Worm (Caenorhabditis elegans) whole organism, L4/young adult: Measurements from ENCODE around the gene F55E10.4.

ENCODE experiments used
- W03F9.2 ChIP-seq: fragments of 150-350 bp; optimal IDR thresholded peaks from 2 replicates; lab custom pipeline; 2014; ENCODE audit warnings: missing biosample characterization, missing genetic modification characterization
- him-1 ChIP-seq: sonication (generic microtip); optimal IDR thresholded peaks from 2 replicates; lab custom pipeline; 2016; ENCODE audit warnings: missing genotype, missing genetic modification reagents, missing genetic modification characterization, missing compliant biosample characterization

DNA sequence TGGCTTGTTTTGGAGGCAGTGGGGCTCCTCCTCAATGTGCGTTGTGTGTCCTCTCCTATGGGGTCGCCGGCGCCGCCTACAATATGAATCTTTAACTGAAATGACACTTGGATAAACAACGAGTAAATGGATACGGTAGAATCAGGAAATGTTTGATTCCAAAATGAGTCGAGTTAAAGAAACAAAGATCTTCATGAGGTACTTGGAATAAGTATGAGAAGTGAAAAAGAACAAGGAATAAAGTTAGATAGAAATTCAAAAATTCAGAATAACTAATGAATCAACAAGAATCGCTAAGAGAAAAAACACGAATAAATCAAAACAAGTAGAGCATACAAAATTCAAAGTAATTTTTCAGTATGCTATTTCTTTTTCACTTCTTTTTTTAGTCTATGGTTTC lies 23.3 kb upstream of the F55E10.4 start, which contains the start of gene npr-28:
- no peak for TF ChIP-seq W03F9.2 (tag; lab: Kevin White, UChicago)
- no peak for TF ChIP-seq him-1 (tag; lab: Kevin White, UChicago)
